Fruit fly (Drosophila melanogaster): Measurements from ENCODE around the gene CG8673.
A peak's percentile ranks its signal among the peaks of the same experiment; 100 is the strongest.

CG8673 gene

dm6 chr2L:8088025-8088789 is 35.9 kb upstream of the CG8673 start (continued):
- no peak for TF ChIP-seq ss (GFP tag; optimal IDR thresholded peaks at IDR 0.05)
- TF ChIP-seq CG11902 (GFP tag; optimal IDR thresholded peaks at IDR 0.05), result no peak
- TF ChIP-seq CG34406 (GFP tag; optimal IDR thresholded peaks at IDR 0.05), result peak; percentile 29
- no peak for TF ChIP-seq CG3032 (tag; optimal IDR thresholded peaks at IDR 0.05)
- TF ChIP-seq Sox102F (GFP tag; optimal IDR thresholded peaks at IDR 0.05), result peak; percentile 44
- no peak for TF ChIP-seq dsx (GFP tag; optimal IDR thresholded peaks at IDR 0.05; ENCODE audit: poor library complexity, severe bottlenecking)
- TF ChIP-seq CG3919 (GFP tag; optimal IDR thresholded peaks at IDR 0.05), result peak; percentile 31
- no peak for TF ChIP-seq Gug (GFP tag; IDR thresholded peaks at IDR 0.05)
- TF ChIP-seq salr (GFP tag; optimal IDR thresholded peaks at IDR 0.05), result peak in 1 of 2 experiments; percentile 3
- no peak for TF ChIP-seq cyc (GFP tag; optimal IDR thresholded peaks at IDR 0.05)
- no peak for TF ChIP-seq CG16779 (tag; optimal IDR thresholded peaks at IDR 0.05)
- TF ChIP-seq fd85E (GFP tag; optimal IDR thresholded peaks at IDR 0.05), result no peak
- TF ChIP-seq Sox15 (GFP tag; optimal IDR thresholded peaks at IDR 0.05), result no peak
- TF ChIP-seq Eip78C (GFP tag), result peak; percentile 67
- TF ChIP-seq Hr39 (GFP tag; optimal IDR thresholded peaks at IDR 0.05), result peak; percentile 14
- no peak for TF ChIP-seq CG8319 (GFP tag; optimal IDR thresholded peaks at IDR 0.05)
- no peak for TF ChIP-seq CG6808 (GFP tag; optimal IDR thresholded peaks at IDR 0.05)
- 0 out of 2 replicates have a peak, but pooled peaks have one; percentile 14 for TF ChIP-seq CG15336 (GFP tag; IDR thresholded peaks at IDR 0.05)
- no peak for TF ChIP-seq CG10669 (GFP tag; optimal IDR thresholded peaks at IDR 0.05)
- TF ChIP-seq net (GFP tag; optimal IDR thresholded peaks at IDR 0.05), result peak; percentile 31
- TF ChIP-seq svp (GFP tag), result peak; percentile 77
- TF ChIP-seq acj6 (GFP tag; optimal IDR thresholded peaks at IDR 0.05), result peak; percentile 22
- no peak for TF ChIP-seq CG11762 (GFP tag; optimal IDR thresholded peaks at IDR 0.05; ENCODE audit: insufficient read depth)
- peak; percentile 54 for TF ChIP-seq Hr4 (GFP tag; optimal IDR thresholded peaks at IDR 0.05)
- peak; percentile 33 for TF ChIP-seq CG6276 (GFP tag; optimal IDR thresholded peaks at IDR 0.05)
- no peak for TF ChIP-seq CG6854 (GFP tag; optimal IDR thresholded peaks at IDR 0.05)
- TF ChIP-seq CG32006 (GFP tag; optimal IDR thresholded peaks at IDR 0.05), result peak; percentile 62
- no peak for TF ChIP-seq Eip93F (GFP tag; optimal IDR thresholded peaks at IDR 0.05)
- peak; percentile 33; the same call in 1 of the 3 replicates for TF ChIP-seq eg (GFP tag; IDR thresholded peaks at IDR 0.05)
- peak; percentile 29 for TF ChIP-seq CG31627 (GFP tag; optimal IDR thresholded peaks at IDR 0.05)
- TF ChIP-seq achi (GFP tag; optimal IDR thresholded peaks at IDR 0.05), result peak; percentile 30
- no peak for TF ChIP-seq CG6792 (GFP tag; optimal IDR thresholded peaks at IDR 0.05)
- no peak for TF ChIP-seq Hr38 (GFP tag; optimal IDR thresholded peaks at IDR 0.05)
- TF ChIP-seq Lpt (GFP tag; optimal IDR thresholded peaks at IDR 0.05), result no peak
- TF ChIP-seq pdm3 (GFP tag; optimal IDR thresholded peaks at IDR 0.05), result peak; percentile 26
- peak; percentile 4 for TF ChIP-seq CG4318 (GFP tag; optimal IDR thresholded peaks at IDR 0.05)
- no peak for TF ChIP-seq Blimp-1 (GFP tag; optimal IDR thresholded peaks at IDR 0.05)
- TF ChIP-seq Smox (GFP tag; optimal IDR thresholded peaks at IDR 0.05), result peak; percentile 24
- no peak for TF ChIP-seq CG7368 (GFP tag; optimal IDR thresholded peaks at IDR 0.05)
- no peak for TF ChIP-seq CG11294 (GFP tag; IDR thresholded peaks at IDR 0.05)
- peak; percentile 49 for TF ChIP-seq vri (GFP tag; optimal IDR thresholded peaks at IDR 0.05)

- TF ChIP-seq CG4318 (GFP tag; optimal IDR thresholded peaks at IDR 0.05) (no peak), eg (GFP tag; IDR thresholded peaks at IDR 0.05) (no peak), CG11902 (GFP tag; optimal IDR thresholded peaks at IDR 0.05) (no peak), OdsH (GFP tag; optimal IDR thresholded peaks at IDR 0.05) (no peak), Blimp-1 (GFP tag; optimal IDR thresholded peaks at IDR 0.05) (no peak), CG3032 (tag; optimal IDR thresholded peaks at IDR 0.05) (no peak), CG6792 (GFP tag; optimal IDR thresholded peaks at IDR 0.05) (no peak), Sox102F (GFP tag; optimal IDR thresholded peaks at IDR 0.05) (no peak), Ets21C (GFP tag; optimal IDR thresholded peaks at IDR 0.05) (no peak), CG1621 (tag; optimal IDR thresholded peaks at IDR 0.05) (no peak), fd59A (GFP tag; optimal IDR thresholded peaks at IDR 0.05) (no peak), Hr38 (GFP tag; optimal IDR thresholded peaks at IDR 0.05) (no peak), Lpt (GFP tag; optimal IDR thresholded peaks at IDR 0.05) (no peak)
These were observed 32.7 kb upstream of the CG8673 start for dm6 chr2L:8091429-8091828.

All from whole organism, prepupa.